Worm (Caenorhabditis elegans) whole organism, early embryonic: ENCODE results near the gene F13A7.14.

Experiments used
- B0310.2 ChIP-seq: sonication (generic microtip); optimal IDR thresholded peaks from 2 replicates; lab custom pipeline; 2016; ENCODE audit warnings: mild to moderate bottlenecking, missing genetic modification characterization, missing compliant biosample characterization
- F13C5.2 ChIP-seq: sonication (generic microtip); optimal IDR thresholded peaks from 2 replicates; lab custom pipeline; 2017; ENCODE audit warnings: mild to moderate bottlenecking, missing genetic modification characterization, inconsistent platforms, missing compliant biosample characterization
- aly-1 ChIP-seq: sonication (generic microtip); optimal IDR thresholded peaks from 2 replicates; lab custom pipeline; 2016; ENCODE audit warnings: missing genetic modification characterization, missing compliant biosample characterization
- ama-1 ChIP-seq: fragments of 150-350 bp; optimal IDR thresholded peaks from 2 replicates; lab custom pipeline; 2014
- ceh-13 ChIP-seq: fragments of 200-800 bp; sonication (Bioruptor generic); optimal IDR thresholded peaks from 2 replicates; lab custom pipeline; 2018; ENCODE audit warnings: mild to moderate bottlenecking, missing genetic modification characterization, missing compliant biosample characterization
- ceh-36 ChIP-seq: sonication (generic microtip); optimal IDR thresholded peaks from 2 replicates; lab custom pipeline; 2016; ENCODE audit warnings: missing genetic modification characterization, inconsistent platforms, missing compliant biosample characterization
- ets-7 ChIP-seq: sonication (generic microtip); optimal IDR thresholded peaks from 2 replicates; lab custom pipeline; 2016; ENCODE audit warnings: missing genotype, missing genetic modification characterization, missing compliant biosample characterization
- flt-1 ChIP-seq: fragments of 200-800 bp; sonication (Bioruptor generic); IDR thresholded peaks from 2 replicates; pipeline ENCODE4 v1.3.6; 2022; ENCODE audit warnings: missing genetic modification characterization, missing compliant biosample characterization
- hmbx-1 ChIP-seq: sonication (generic microtip); optimal IDR thresholded peaks from 2 replicates; lab custom pipeline; 2016; ENCODE audit warnings: mild to moderate bottlenecking, missing genetic modification characterization, missing compliant biosample characterization
- hmg-4 ChIP-seq: fragments of 200-800 bp; sonication (Bioruptor generic); optimal IDR thresholded peaks from 2 replicates; lab custom pipeline; 2018; ENCODE audit warnings: mild to moderate bottlenecking, missing genetic modification characterization, missing compliant biosample characterization
- hnd-1 ChIP-seq: sonication (generic microtip); optimal IDR thresholded peaks from 2 replicates; lab custom pipeline; 2016; ENCODE audit warnings: missing genetic modification characterization, missing compliant biosample characterization
- pes-1 ChIP-seq: fragments of 200-800 bp; sonication (Bioruptor generic); IDR thresholded peaks from 2 replicates; pipeline ENCODE4 v1.3.6; 2022; ENCODE audit warnings: missing genetic modification reagents, missing genetic modification characterization, missing compliant biosample characterization
- scrt-1 ChIP-seq: fragments of 200-800 bp; sonication (Bioruptor generic); IDR thresholded peaks from 2 replicates; pipeline ENCODE4 v1.3.6; 2022; ENCODE audit warnings: missing genetic modification characterization, missing compliant biosample characterization
- sea-1 ChIP-seq: fragments of 200-800 bp; sonication (Bioruptor generic); conservative IDR thresholded peaks from 2 replicates; pipeline ENCODE4 v1.3.6; 2022; ENCODE audit warnings: missing genetic modification characterization, missing compliant biosample characterization
- tbx-11 ChIP-seq: fragments of 200-800 bp; sonication (Bioruptor generic); IDR thresholded peaks from 2 replicates; pipeline ENCODE4 v1.3.6; 2022; ENCODE audit warnings: missing genetic modification characterization, missing compliant biosample characterization
- tbx-37 ChIP-seq: fragments of 200-800 bp; sonication (Bioruptor generic); conservative IDR thresholded peaks from 2 replicates; pipeline ENCODE4 v1.3.6; 2022; ENCODE audit warnings: missing genetic modification reagents, missing genetic modification characterization, missing compliant biosample characterization
- tra-4 ChIP-seq: sonication (generic microtip); optimal IDR thresholded peaks from 2 replicates; lab custom pipeline; 2017; ENCODE audit warnings: missing genetic modification characterization, missing compliant biosample characterization

F13A7.14 gene

ce11 chrV:16406357-16406756 lies 4.7 kb downstream of the F13A7.14 start:
- no peak for TF ChIP-seq sea-1 (GFP tag; lab: Robert Waterston, UW)
- no peak for TF ChIP-seq aly-1 (tag; lab: Kevin White, UChicago)
- no peak for TF ChIP-seq F13C5.2 (tag; lab: Kevin White, UChicago)
- no peak for TF ChIP-seq flt-1 (GFP tag; lab: Robert Waterston, UW)
- TF ChIP-seq ama-1 (lab: Kevin White, UChicago) = no peak
- no peak for TF ChIP-seq tra-4 (tag; lab: Kevin White, UChicago)
- TF ChIP-seq B0310.2 (tag; lab: Kevin White, UChicago) = no peak
- no peak for TF ChIP-seq tbx-11 (GFP tag; lab: Robert Waterston, UW)
- no peak for TF ChIP-seq scrt-1 (GFP tag; lab: Robert Waterston, UW)
- no peak for TF ChIP-seq ceh-36 (tag; lab: Kevin White, UChicago)

- no peak for TF ChIP-seq ceh-36 (tag; lab: Kevin White, UChicago)
- no peak for TF ChIP-seq flt-1 (GFP tag; lab: Robert Waterston, UW)
- no peak for TF ChIP-seq hnd-1 (tag; lab: Kevin White, UChicago)
- no peak for TF ChIP-seq pes-1 (GFP tag; lab: Robert Waterston, UW)
- TF ChIP-seq F13C5.2 (tag; lab: Kevin White, UChicago) = no peak
- TF ChIP-seq tbx-11 (GFP tag; lab: Robert Waterston, UW) = no peak
- TF ChIP-seq scrt-1 (GFP tag; lab: Robert Waterston, UW) = no peak
- no peak for TF ChIP-seq B0310.2 (tag; lab: Kevin White, UChicago)
- TF ChIP-seq hmbx-1 (tag; lab: Kevin White, UChicago) = no peak
These were observed 6.0 kb downstream of the F13A7.14 start, which contains the start of gene F26D2.3 for ce11 chrV:16407663-16408062. TSS of gene F26D2.3 (plus strand) at chrV:16407963.

DNA sequence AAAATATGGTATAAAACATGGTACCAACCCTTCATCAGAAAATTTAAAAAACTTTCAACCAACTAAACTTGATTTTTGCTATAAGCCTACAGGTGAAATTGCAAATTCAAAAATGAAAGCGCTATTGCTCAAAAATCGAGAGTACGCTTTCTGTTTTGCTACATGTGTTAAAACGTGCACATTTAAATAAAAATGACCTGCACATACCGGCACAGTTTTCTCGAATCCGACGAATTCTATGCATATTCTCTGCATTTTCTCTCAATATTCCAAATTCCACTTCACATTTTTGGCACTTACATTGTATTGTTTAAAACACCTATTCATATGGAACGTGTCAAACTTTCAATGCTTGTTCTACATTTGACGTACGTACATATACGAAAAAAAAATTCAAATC lies 8.8 kb downstream of the F13A7.14 start, which contains the start of gene srh-145:
srh-145 (plus strand) TSS at position 193 of the 400 bp plus-strand sequence.
- no peak for TF ChIP-seq flt-1 (GFP tag; lab: Robert Waterston, UW)

- no peak for TF ChIP-seq flt-1 (GFP tag; lab: Robert Waterston, UW)
- TF ChIP-seq pes-1 (GFP tag; lab: Robert Waterston, UW) = no peak
- TF ChIP-seq sea-1 (GFP tag; lab: Robert Waterston, UW) = no peak
- TF ChIP-seq aly-1 (tag; lab: Kevin White, UChicago) = no peak
- no peak for TF ChIP-seq B0310.2 (tag; lab: Kevin White, UChicago)
- TF ChIP-seq hmbx-1 (tag; lab: Kevin White, UChicago) = no peak
- no peak for TF ChIP-seq ceh-13 (GFP tag; lab: Kevin White, UChicago)
- TF ChIP-seq ama-1 (lab: Kevin White, UChicago) = no peak
These were observed 15.3 kb downstream of the F13A7.14 start, which contains the start of gene str-55 for ce11 chrV:16417014-16417413. TSS of gene str-55 (minus strand) at chrV:16417114.

- no peak for TF ChIP-seq tbx-37
- TF ChIP-seq F13C5.2 (tag; lab: Kevin White, UChicago) = no peak
These were observed 18.1 kb downstream of the F13A7.14 start, which contains the start of gene F26D2.16 for ce11 chrV:16419769-16420168. TSS of gene F26D2.16 (minus strand) at chrV:16419869.

- no peak for TF ChIP-seq hnd-1 (tag; lab: Kevin White, UChicago)
- no peak for TF ChIP-seq scrt-1 (GFP tag; lab: Robert Waterston, UW)
- TF ChIP-seq B0310.2 (tag; lab: Kevin White, UChicago) = no peak
- no peak for TF ChIP-seq hmbx-1 (tag; lab: Kevin White, UChicago)
- no peak for TF ChIP-seq aly-1 (tag; lab: Kevin White, UChicago)
- no peak for TF ChIP-seq ceh-13 (GFP tag; lab: Kevin White, UChicago)
- no peak for TF ChIP-seq ceh-36 (tag; lab: Kevin White, UChicago)
- TF ChIP-seq F13C5.2 (tag; lab: Kevin White, UChicago) = no peak
- TF ChIP-seq flt-1 (GFP tag; lab: Robert Waterston, UW) = no peak
- TF ChIP-seq hmg-4 = no peak
- TF ChIP-seq ama-1 (lab: Kevin White, UChicago) = no peak
- no peak for TF ChIP-seq sea-1 (GFP tag; lab: Robert Waterston, UW)
- TF ChIP-seq tbx-37 = no peak
- no peak for TF ChIP-seq ets-7 (tag; lab: Kevin White, UChicago)
- TF ChIP-seq pes-1 (GFP tag; lab: Robert Waterston, UW) = no peak
- no peak for TF ChIP-seq tra-4 (tag; lab: Kevin White, UChicago)
These were observed 19.0 kb downstream of the F13A7.14 start, which contains the start of gene srw-48 for ce11 chrV:16420696-16421095. TSS of gene srw-48 (plus strand) at chrV:16420996.

ce11 chrV:16424428-16424827 lies 22.7 kb downstream of the F13A7.14 start, which contains the start of gene srw-29:
TSS of gene srw-29 (minus strand) at chrV:16424528.
- TF ChIP-seq hmbx-1 (tag; lab: Kevin White, UChicago) = no peak

ce11 chrV:16429503-16429902 lies 27.8 kb downstream of the F13A7.14 start, which contains the start of gene F26D2.10:
TSS of gene F26D2.10 (minus strand) at chrV:16429603.
- TF ChIP-seq hnd-1 (tag; lab: Kevin White, UChicago) (no peak), tbx-11 (GFP tag; lab: Robert Waterston, UW) (no peak), tra-4 (tag; lab: Kevin White, UChicago) (no peak), sea-1 (GFP tag; lab: Robert Waterston, UW) (no peak), ceh-36 (tag; lab: Kevin White, UChicago) (no peak), ama-1 (lab: Kevin White, UChicago) (no peak), flt-1 (GFP tag; lab: Robert Waterston, UW) (no peak), ceh-13 (GFP tag; lab: Kevin White, UChicago) (no peak), F13C5.2 (tag; lab: Kevin White, UChicago) (no peak), B0310.2 (tag; lab: Kevin White, UChicago) (no peak), hmg-4 (no peak), tbx-37 (no peak), pes-1 (GFP tag; lab: Robert Waterston, UW) (no peak), aly-1 (tag; lab: Kevin White, UChicago) (no peak), ets-7 (tag; lab: Kevin White, UChicago) (no peak), hmbx-1 (tag; lab: Kevin White, UChicago) (no peak), scrt-1 (GFP tag; lab: Robert Waterston, UW) (no peak)
